Worm (Caenorhabditis elegans): Measurements from ENCODE around the gene moc-3.

DNA sequence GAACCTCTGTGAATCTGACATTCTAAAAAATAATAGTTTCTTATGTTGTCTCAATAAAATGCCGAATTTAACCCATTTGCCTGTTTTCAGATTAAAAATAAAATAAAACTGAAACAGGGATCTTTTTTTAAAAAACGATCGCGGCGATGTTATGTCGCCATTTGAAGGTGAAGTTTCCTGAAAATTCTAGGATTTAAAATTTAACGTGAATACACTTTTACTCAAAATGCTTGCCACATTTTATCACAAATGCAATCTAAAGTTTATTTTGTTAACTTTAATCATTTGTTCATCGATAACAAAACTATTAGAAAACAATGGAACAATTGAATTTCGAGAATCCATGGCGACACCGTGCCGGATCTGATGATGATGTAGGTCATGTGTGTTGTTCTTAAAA, 30.8 kb upstream of the moc-3 start, which contains the start of gene Y42H9AR.2:
- no peak for TF ChIP-seq pha-4 (tag; optimal IDR thresholded peaks at IDR 0.05)
- no peak for TF ChIP-seq che-1 (tag; optimal IDR thresholded peaks at IDR 0.05)
- no peak for TF ChIP-seq ama-1 (optimal IDR thresholded peaks at IDR 0.05)
- no peak for TF ChIP-seq fkh-10 (GFP tag; optimal IDR thresholded peaks at IDR 0.05)
- no peak for TF ChIP-seq sdc-2 (tag; optimal IDR thresholded peaks at IDR 0.05)
- no peak for TF ChIP-seq elt-2 (tag; optimal IDR thresholded peaks at IDR 0.05)
- TF ChIP-seq nhr-11 (tag; optimal IDR thresholded peaks at IDR 0.05), result no peak
